Worm (Caenorhabditis elegans): Measurements from ENCODE around the gene T24D5.2.
"Not testable (repeated sequence)": the region's sequence is repeated elsewhere in the genome, so short reads cannot be mapped to it uniquely, and the experiment has no call there.

The T24D5.2 gene

DNA sequence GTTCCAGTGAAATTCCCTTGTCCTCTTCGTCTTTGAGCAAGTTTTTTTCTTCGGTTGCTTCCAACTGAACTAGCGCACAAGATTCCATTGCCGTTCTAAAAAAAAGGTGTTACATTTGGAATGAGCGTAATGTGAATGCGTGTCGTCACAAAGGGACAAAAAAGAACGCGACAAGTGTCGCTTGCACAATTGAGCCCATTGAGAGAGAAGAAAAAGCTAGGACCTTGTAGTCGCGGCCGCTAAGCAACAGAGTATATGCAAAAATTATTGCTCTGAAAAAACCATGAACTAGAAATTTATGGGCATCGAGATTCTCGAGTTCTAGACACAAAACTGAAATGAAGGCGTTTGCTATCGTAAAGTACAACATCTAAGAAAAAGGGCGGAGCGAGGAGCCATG, at the start of gene T24D5.2:
T24D5.2 (minus strand) TSS at position 101 of the 400 bp plus-strand sequence.
- TF ChIP-seq W03F9.2 (tag; optimal IDR thresholded peaks at IDR 0.05) = no peak
- no peak for TF ChIP-seq dao-5 (tag; optimal IDR thresholded peaks at IDR 0.05)
- TF ChIP-seq him-1 (tag; optimal IDR thresholded peaks at IDR 0.05) = no peak

DNA sequence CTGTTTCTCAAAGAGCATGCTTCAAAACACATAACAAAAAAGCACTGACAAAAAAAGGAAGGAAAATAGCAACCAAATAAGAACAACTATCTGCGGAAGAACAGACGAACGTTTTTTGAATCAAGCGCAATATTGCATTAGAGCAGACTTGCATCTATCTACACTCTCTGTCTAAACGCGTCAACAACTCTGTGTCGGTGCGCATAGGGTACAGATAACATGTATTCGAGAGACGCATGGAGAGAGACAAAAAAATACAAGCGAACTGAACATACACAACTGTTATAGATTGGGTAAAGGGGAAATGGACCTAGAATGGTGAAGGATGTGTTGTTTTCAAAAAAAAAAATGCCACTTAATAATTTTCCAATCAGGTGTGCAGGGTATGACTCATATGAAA, 48.8 kb upstream of the T24D5.2 start:
- peak; percentile 50 for TF ChIP-seq W03F9.2 (tag; optimal IDR thresholded peaks at IDR 0.05)
- no peak for TF ChIP-seq dao-5 (tag; optimal IDR thresholded peaks at IDR 0.05)

DNA sequence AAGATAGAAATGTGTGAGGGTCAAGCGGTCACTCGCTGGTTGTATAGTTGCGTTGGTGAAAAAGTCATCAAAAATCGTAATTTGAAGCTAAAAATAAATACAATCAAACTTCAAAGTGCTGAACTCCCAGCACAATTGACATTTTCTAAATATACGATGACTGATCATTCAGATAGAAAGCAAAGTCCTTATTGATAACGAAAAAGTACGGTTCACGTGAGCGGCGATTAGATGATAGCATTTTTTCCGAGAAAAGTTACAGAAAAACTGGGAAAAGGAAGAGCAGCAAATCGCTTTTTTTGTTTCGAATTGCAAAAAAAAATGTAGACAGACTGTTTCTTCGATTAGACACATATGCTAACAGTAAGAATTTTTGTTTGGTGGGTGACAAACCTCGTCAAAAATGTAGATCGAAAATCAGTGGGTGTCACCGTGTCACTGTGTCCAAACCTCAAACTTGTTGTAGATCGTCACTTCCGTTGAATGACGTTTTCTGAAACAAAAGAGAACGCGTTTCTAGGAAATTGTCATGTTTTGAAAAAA, 47.7 kb upstream of the T24D5.2 start, which contains the start of gene ivns-1:
ivns-1 (minus strand) TSS at position 493 of the 543 bp plus-strand sequence.
- TF ChIP-seq him-1 (tag; optimal IDR thresholded peaks at IDR 0.05) (no peak), dao-5 (tag; optimal IDR thresholded peaks at IDR 0.05) (no peak), W03F9.2 (tag; optimal IDR thresholded peaks at IDR 0.05) (no peak)

DNA sequence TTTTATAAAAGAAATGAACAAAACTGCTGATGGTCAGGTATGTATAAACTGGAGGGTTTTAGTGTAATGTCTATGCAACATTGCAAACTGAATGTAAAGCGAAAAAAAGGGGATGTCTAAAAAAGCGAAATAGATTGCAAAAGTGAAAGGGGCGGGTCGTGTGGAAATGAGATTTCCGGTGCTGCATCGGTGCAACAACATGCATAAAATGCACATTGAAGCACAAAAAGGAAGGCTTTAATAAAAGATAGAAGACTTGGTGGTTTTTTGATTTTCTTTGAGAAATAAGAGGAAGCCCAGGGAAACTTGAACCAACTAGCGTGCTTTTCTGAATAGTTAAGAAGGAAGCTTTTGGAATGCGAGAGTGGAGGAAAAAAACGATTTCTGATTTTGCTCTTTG, 46.4 kb upstream of the T24D5.2 start:
- TF ChIP-seq him-1 (tag; optimal IDR thresholded peaks at IDR 0.05) (no peak), dao-5 (tag; optimal IDR thresholded peaks at IDR 0.05) (no peak), W03F9.2 (tag; optimal IDR thresholded peaks at IDR 0.05) (no peak)

DNA sequence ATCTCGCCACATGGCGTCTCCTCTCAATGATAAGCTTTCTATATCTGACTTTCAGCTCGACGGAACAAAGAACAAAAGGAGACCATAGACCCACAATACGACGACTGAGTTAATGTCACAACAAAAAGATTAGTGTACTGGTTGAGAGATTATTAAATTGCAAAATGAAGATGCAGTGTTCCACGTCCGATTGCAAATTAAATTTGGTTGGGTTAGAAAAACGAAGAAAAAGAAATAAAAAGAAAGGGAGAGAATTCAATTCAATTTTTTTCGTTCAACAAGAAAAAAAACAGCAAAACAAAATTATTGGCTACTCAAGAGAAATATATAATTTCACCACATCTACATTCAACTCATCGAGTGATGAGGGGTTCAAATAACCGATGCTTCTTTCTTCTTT, 45.2 kb upstream of the T24D5.2 start:
- TF ChIP-seq dao-5 (tag; optimal IDR thresholded peaks at IDR 0.05) (no peak), W03F9.2 (tag; optimal IDR thresholded peaks at IDR 0.05) (no peak), him-1 (tag; optimal IDR thresholded peaks at IDR 0.05) (no peak)

DNA sequence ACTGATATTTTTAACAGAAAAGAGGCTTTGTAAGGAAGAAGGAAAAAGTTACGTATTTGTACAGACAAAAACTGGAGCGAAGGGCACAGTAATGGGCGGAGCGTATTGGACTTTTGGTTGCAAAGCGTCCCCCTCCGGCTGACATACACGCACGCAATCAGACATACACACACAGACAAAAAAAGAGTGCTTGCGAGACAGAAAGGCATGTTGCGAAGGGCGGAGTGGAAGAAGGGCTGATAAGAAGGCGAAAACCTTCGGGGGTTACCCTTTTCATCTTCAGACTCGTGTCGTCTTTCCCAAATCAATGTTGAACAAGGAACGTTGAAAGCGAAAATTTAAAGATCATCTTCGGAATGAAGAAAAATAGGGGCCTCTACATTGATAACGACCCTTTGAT, 44.3 kb upstream of the T24D5.2 start:
- TF ChIP-seq W03F9.2 (tag; optimal IDR thresholded peaks at IDR 0.05) (peak; percentile 22), dao-5 (tag; optimal IDR thresholded peaks at IDR 0.05) (no peak), him-1 (tag; optimal IDR thresholded peaks at IDR 0.05) (no peak)

DNA sequence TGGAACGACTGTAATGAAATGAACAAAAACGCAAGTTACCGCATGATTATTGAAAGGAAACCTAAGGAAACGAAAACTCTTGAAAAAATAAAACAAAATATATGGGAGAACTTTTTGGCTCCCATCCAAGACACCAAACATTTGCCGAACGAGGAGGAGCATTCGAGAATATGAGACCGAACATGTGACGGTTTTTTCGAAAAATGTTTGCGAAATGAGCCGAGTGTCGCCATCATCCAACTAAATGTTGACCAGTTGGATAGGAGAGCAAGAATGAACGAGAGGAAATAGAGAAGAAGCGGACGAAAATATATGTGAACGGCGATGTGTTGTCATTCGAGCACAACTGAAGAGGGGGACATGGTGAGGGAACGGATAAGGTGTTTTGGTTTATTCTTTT, 43.8 kb upstream of the T24D5.2 start:
- TF ChIP-seq dao-5 (tag; optimal IDR thresholded peaks at IDR 0.05) = no peak
- TF ChIP-seq W03F9.2 (tag; optimal IDR thresholded peaks at IDR 0.05) = no peak
- no peak for TF ChIP-seq him-1 (tag; optimal IDR thresholded peaks at IDR 0.05)

DNA sequence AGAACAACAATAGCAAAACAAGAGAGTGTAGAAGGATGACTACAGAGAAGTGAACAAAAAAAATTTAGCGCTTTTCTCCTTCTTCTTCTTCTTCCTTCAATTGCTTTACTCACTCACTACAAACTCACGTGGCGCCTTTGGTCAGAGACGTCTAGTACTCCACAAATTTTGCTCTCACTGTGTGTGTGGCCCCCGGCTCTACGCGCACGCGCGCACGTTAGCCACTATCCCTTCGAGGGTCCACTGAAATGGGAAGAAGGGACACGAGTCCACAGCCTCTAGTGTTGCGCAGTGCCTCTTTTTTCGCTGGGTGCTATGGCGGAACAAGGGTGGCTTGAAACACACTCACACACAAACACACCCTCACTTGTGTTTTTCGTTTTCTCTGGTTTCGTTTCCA, 43.0 kb upstream of the T24D5.2 start:
- TF ChIP-seq him-1 (tag; optimal IDR thresholded peaks at IDR 0.05) (peak; percentile 71), dao-5 (tag; optimal IDR thresholded peaks at IDR 0.05) (no peak), W03F9.2 (tag; optimal IDR thresholded peaks at IDR 0.05) (no peak)

DNA sequence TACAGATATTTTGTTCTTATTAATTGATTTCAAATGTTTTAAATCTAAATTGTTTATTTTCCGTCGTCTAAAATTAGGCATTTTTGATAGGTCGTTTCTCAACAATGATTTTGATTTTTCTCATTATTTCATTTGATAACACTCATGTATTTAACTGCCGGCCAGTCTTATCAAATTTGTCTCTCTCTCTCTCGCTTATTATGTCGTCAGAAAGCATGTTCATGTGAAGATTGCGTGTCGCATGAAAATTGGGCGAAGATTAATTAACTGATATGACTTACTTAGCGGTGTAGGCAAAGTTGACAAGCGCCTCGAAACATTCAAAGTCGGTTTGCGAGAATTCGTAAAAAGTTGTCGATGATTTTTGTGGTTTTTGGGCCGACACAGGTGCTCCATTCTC, 41.5 kb upstream of the T24D5.2 start:
- no peak for TF ChIP-seq dao-5 (tag; optimal IDR thresholded peaks at IDR 0.05)
- no peak for TF ChIP-seq W03F9.2 (tag; optimal IDR thresholded peaks at IDR 0.05)
- no peak for TF ChIP-seq him-1 (tag; optimal IDR thresholded peaks at IDR 0.05)

DNA sequence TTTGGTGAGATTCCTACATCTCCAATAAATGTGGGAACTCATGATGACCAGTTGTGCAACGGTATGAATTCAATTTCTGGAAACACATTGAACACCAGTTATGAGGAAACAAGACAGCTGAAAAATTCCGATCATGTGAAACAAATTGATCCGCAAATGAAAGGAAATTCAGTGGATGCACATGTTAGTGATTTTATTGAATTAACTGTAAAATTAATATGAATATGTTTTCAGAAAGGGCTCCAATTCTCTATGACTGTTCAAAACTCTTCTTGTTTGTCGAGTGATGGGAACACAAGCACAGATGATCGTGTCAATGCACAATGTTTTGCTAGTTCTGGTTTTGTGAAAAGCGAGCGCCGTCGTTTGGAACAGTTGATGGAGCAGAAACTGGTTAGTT, 34.1 kb upstream of the T24D5.2 start:
- TF ChIP-seq W03F9.2 (tag; optimal IDR thresholded peaks at IDR 0.05) (no peak), him-1 (tag; optimal IDR thresholded peaks at IDR 0.05) (no peak), dao-5 (tag; optimal IDR thresholded peaks at IDR 0.05) (no peak)

DNA sequence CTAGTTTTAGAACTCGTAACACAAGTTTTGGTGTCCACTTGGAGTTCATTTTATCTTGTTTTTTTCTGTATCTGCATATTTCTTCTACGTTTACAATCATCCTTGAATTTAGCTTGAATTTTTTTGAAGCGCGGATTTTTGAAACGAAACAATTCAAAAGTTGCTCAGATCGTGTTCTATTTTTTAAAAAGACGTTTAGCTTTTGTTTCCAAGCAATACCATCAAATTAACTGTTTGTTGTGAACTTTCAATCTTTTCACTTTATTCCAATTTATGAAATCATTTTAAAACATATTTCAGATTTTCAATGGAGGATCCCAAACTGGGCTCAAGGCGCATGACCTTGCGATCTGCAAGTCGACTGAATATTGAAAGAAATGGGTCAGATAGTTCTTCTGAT, 32.9 kb upstream of the T24D5.2 start, which contains the start of gene R09A8.2:
R09A8.2 (plus strand) TSS at position 301 of the 400 bp plus-strand sequence.
- TF ChIP-seq him-1 (tag; optimal IDR thresholded peaks at IDR 0.05) (no peak), W03F9.2 (tag; optimal IDR thresholded peaks at IDR 0.05) (no peak), dao-5 (tag; optimal IDR thresholded peaks at IDR 0.05) (no peak)

DNA sequence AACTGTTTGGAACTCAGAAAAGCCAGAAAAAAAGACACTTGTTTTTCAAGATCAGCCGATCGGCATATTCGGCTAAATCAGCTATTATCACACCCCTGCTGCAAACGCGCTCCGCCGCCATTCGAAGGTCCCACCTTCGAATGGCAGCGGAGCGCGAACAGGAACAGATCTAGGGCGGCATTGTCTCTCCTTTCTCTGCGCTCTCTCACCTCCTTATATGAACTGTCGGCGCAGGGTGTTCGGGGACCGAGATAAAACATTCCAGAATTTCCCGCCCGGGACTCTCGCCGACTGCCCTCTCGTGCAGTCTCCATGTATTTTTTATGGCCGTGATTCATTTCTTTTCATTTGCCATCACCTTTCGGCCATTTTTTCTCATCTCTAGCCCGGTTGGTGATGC, 32.2 kb upstream of the T24D5.2 start:
- TF ChIP-seq him-1 (tag; optimal IDR thresholded peaks at IDR 0.05) (no peak), dao-5 (tag; optimal IDR thresholded peaks at IDR 0.05) (no peak), W03F9.2 (tag; optimal IDR thresholded peaks at IDR 0.05) (no peak)

DNA sequence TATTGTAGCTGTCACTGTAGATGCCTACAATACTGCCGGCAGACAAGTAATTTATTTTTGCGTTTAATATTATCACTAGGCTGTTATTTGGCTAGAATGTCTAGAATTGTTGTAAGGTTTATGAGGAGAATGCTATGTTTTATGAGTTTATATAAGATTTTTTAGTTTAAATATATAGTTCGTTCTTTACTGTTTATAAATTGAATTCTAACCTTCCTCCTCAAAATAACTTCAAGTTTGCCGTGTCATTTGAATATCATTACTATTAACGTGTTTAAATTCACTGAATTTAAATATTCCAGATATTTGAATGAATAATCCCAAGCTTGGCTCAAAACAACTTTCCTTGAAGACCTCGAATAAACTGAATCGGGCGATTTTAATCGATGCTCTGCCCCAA, 27.2 kb upstream of the T24D5.2 start, which contains the start of gene R09A8.1:
R09A8.1 (plus strand) TSS at position 301 of the 400 bp plus-strand sequence.
- not testable (repeated sequence) for TF ChIP-seq dao-5, him-1, W03F9.2 (tag; optimal IDR thresholded peaks at IDR 0.05)

DNA sequence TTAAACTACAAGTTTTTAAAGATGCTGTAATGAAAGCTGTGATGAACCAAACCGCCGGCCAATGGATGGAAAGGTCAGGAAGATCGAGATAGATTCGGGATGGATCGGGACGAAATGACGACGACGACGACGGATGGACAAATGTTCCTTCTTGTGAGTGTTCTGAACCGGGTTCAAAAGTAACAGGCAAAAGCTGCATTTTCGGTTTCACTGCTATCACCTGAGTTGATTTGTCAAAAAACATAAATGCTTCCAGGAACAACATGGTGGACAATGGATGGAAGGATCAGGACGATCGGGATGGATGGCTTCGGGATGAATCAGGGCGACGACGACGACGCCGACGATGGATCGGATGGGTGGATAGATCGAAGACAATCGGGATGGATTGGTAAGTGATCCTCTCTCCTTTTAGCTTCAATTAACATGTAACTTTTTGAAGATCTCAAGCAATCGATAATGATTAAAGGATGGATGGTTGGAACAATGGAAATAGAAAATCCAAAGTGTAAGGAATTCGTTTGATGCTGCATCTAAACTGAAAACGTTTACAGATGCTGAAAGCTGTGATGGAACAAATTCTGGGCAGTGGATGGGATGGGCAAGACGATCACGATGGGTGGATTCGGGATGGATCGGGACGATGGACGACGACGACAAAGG, 17.2 kb upstream of the T24D5.2 start, which contains the start of the genes T24D5.6 and R09A8.9:
T24D5.6 (plus strand) TSS at position 301 of the 663 bp plus-strand sequence.
R09A8.9 (plus strand) TSS at position 613 of the 663 bp plus-strand sequence.
- no peak for TF ChIP-seq W03F9.2 (tag; optimal IDR thresholded peaks at IDR 0.05)
- TF ChIP-seq him-1 (tag; optimal IDR thresholded peaks at IDR 0.05) = no peak
- TF ChIP-seq dao-5 (tag; optimal IDR thresholded peaks at IDR 0.05) = no peak

Measured in whole organism, L4/young adult.